Worm (Caenorhabditis elegans): Measurements from ENCODE around the gene sru-36.

sru-36 gene

ce11 chrV:9837679-9838078, 3.8 kb upstream of the sru-36 start, which contains the start of gene srsx-21:
srsx-21 (plus strand) TSS chrV:9837979.
- no peak for TF ChIP-seq lin-11 (tag; optimal IDR thresholded peaks at IDR 0.05)
- no peak for TF ChIP-seq ceh-82 (tag; optimal IDR thresholded peaks at IDR 0.05)
- no peak for TF ChIP-seq ceh-16 (tag; optimal IDR thresholded peaks at IDR 0.05)
- no peak for TF ChIP-seq nhr-21 (tag; optimal IDR thresholded peaks at IDR 0.05)

ce11 chrV:9843376-9843916, 2.0 kb downstream of the sru-36 start, which contains the start of gene sru-8:
sru-8 (plus strand) TSS chrV:9843866.
- TF ChIP-seq mab-5 (tag; optimal IDR thresholded peaks at IDR 0.05) (no peak), nhr-6 (tag; optimal IDR thresholded peaks at IDR 0.05) (no peak), nhr-77 (tag; optimal IDR thresholded peaks at IDR 0.05) (no peak), nhr-10 (tag; optimal IDR thresholded peaks at IDR 0.05) (no peak), unc-55 (GFP tag; optimal IDR thresholded peaks at IDR 0.05) (no peak), alr-1 (tag; optimal IDR thresholded peaks at IDR 0.05) (no peak), nhr-129 (tag; optimal IDR thresholded peaks at IDR 0.05) (no peak)

ce11 chrV:9848576-9848975, 7.1 kb downstream of the sru-36 start:
- no peak for TF ChIP-seq nhr-23 (tag; optimal IDR thresholded peaks at IDR 0.05)
- no peak for TF ChIP-seq egl-27 (tag; optimal IDR thresholded peaks at IDR 0.05)
- TF ChIP-seq nhr-21 (tag; optimal IDR thresholded peaks at IDR 0.05) = no peak
- no peak for TF ChIP-seq nhr-12 (tag; optimal IDR thresholded peaks at IDR 0.05)
- TF ChIP-seq nhr-6 (tag; optimal IDR thresholded peaks at IDR 0.05) = no peak
- TF ChIP-seq ama-1 (optimal IDR thresholded peaks at IDR 0.05) = no peak
- no peak for TF ChIP-seq crh-2 (tag; optimal IDR thresholded peaks at IDR 0.05)
- TF ChIP-seq lin-39 (tag; optimal IDR thresholded peaks at IDR 0.05) = no peak
- no peak for TF ChIP-seq nhr-11 (tag; optimal IDR thresholded peaks at IDR 0.05)
- no peak for TF ChIP-seq elt-1 (tag; optimal IDR thresholded peaks at IDR 0.05)
- TF ChIP-seq ztf-1 (GFP tag; conservative IDR thresholded peaks at IDR 0.05) = no peak
- TF ChIP-seq skn-1 (tag; optimal IDR thresholded peaks at IDR 0.05) = no peak
- TF ChIP-seq R02D3.7 (tag; optimal IDR thresholded peaks at IDR 0.05) = no peak

- TF ChIP-seq aly-2 (tag; optimal IDR thresholded peaks at IDR 0.05) = no peak
- TF ChIP-seq zag-1 (tag; optimal IDR thresholded peaks at IDR 0.05) = no peak
- peak; percentile 47 for TF ChIP-seq unc-55 (GFP tag; optimal IDR thresholded peaks at IDR 0.05)
- no peak for TF ChIP-seq lin-39 (tag; optimal IDR thresholded peaks at IDR 0.05)
- no peak for TF ChIP-seq egl-27 (tag; optimal IDR thresholded peaks at IDR 0.05)
- no peak for TF ChIP-seq peb-1 (tag; optimal IDR thresholded peaks at IDR 0.05)
- no peak for TF ChIP-seq unc-39 (tag; optimal IDR thresholded peaks at IDR 0.05)
- TF ChIP-seq snpc-4 (tag; optimal IDR thresholded peaks at IDR 0.05) = no peak
- no peak for TF ChIP-seq mbf-1 (tag; optimal IDR thresholded peaks at IDR 0.05)
- TF ChIP-seq sma-3 (GFP tag; optimal IDR thresholded peaks at IDR 0.05) = no peak
- peak; percentile 5 for TF ChIP-seq nhr-129 (tag; optimal IDR thresholded peaks at IDR 0.05)
- TF ChIP-seq dmd-4 (tag; optimal IDR thresholded peaks at IDR 0.05) = no peak
- peak; percentile 55 for TF ChIP-seq C34F6.9 (tag; optimal IDR thresholded peaks at IDR 0.05)
Observed at ce11 chrV:9853801-9854200, 12.3 kb downstream of the sru-36 start.

- TF ChIP-seq nhr-12 (tag; optimal IDR thresholded peaks at IDR 0.05) = no peak
- no peak for TF ChIP-seq egl-27 (tag; optimal IDR thresholded peaks at IDR 0.05)
- no peak for TF ChIP-seq nhr-21 (tag; optimal IDR thresholded peaks at IDR 0.05)
- TF ChIP-seq elt-3 (tag; optimal IDR thresholded peaks at IDR 0.05) = no peak
- TF ChIP-seq ZK546.5 (tag; optimal IDR thresholded peaks at IDR 0.05) = no peak
- no peak for TF ChIP-seq elt-1 (tag; optimal IDR thresholded peaks at IDR 0.05)
- TF ChIP-seq mbf-1 (tag; optimal IDR thresholded peaks at IDR 0.05) = no peak
- TF ChIP-seq F13H6.1 (tag; optimal IDR thresholded peaks at IDR 0.05) = peak; percentile 32
- no peak for TF ChIP-seq Y55F3AM.14 (GFP tag; optimal IDR thresholded peaks at IDR 0.05)
- TF ChIP-seq unc-62 (GFP tag; optimal IDR thresholded peaks at IDR 0.05) = no peak
- no peak for TF ChIP-seq skn-1 (tag; optimal IDR thresholded peaks at IDR 0.05)
- TF ChIP-seq lin-39 (tag; optimal IDR thresholded peaks at IDR 0.05) = no peak
- TF ChIP-seq ceh-82 (tag; optimal IDR thresholded peaks at IDR 0.05) = no peak
- TF ChIP-seq crh-2 (tag; optimal IDR thresholded peaks at IDR 0.05) = peak; percentile 33
- TF ChIP-seq nhr-77 (tag; optimal IDR thresholded peaks at IDR 0.05) = no peak
- no peak for TF ChIP-seq lin-11 (tag; optimal IDR thresholded peaks at IDR 0.05)
- TF ChIP-seq fos-1 (tag; optimal IDR thresholded peaks at IDR 0.05) = peak; percentile 16
- no peak for TF ChIP-seq gmeb-1 (tag; optimal IDR thresholded peaks at IDR 0.05)
- no peak for TF ChIP-seq ama-1 (optimal IDR thresholded peaks at IDR 0.05)
- peak in 1 of 2 experiments; percentile 24 for TF ChIP-seq lsy-2 (tag; optimal IDR thresholded peaks at IDR 0.05)
- TF ChIP-seq sma-3 (GFP tag; optimal IDR thresholded peaks at IDR 0.05) = peak; percentile 34
- TF ChIP-seq dmd-4 (tag; optimal IDR thresholded peaks at IDR 0.05) = no peak
- TF ChIP-seq ceh-16 (tag; optimal IDR thresholded peaks at IDR 0.05) = no peak
- TF ChIP-seq unc-55 (GFP tag; optimal IDR thresholded peaks at IDR 0.05) = peak; percentile 37
- no peak for TF ChIP-seq zag-1 (tag; optimal IDR thresholded peaks at IDR 0.05)
- no peak for TF ChIP-seq ztf-1 (GFP tag; conservative IDR thresholded peaks at IDR 0.05)
- TF ChIP-seq R02D3.7 (tag; optimal IDR thresholded peaks at IDR 0.05) = no peak
- no peak for TF ChIP-seq mdl-1 (tag; optimal IDR thresholded peaks at IDR 0.05)
- TF ChIP-seq C34F6.9 (tag; optimal IDR thresholded peaks at IDR 0.05) = peak; percentile 44
- no peak for TF ChIP-seq peb-1 (tag; optimal IDR thresholded peaks at IDR 0.05)
- TF ChIP-seq nhr-237 (tag; optimal IDR thresholded peaks at IDR 0.05) = no peak
- no peak for TF ChIP-seq nhr-23 (tag; optimal IDR thresholded peaks at IDR 0.05)
Observed at ce11 chrV:9855920-9856852, 14.7 kb downstream of the sru-36 start.

Data from whole organism, L2 larva.